Worm (Caenorhabditis elegans) whole organism, L4/young adult: ENCODE results near the gene ZK792.12.

ENCODE experiments used
- W03F9.2 ChIP-seq: fragments of 150-350 bp; optimal IDR thresholded peaks from 2 replicates; lab custom pipeline; 2014; ENCODE audit warnings: missing biosample characterization, missing genetic modification characterization
- dao-5 ChIP-seq: sonication (generic microtip); optimal IDR thresholded peaks from 2 replicates; lab custom pipeline; 2016; ENCODE audit warnings: missing genotype, missing genetic modification characterization, moderate library complexity, missing compliant biosample characterization
- him-1 ChIP-seq: sonication (generic microtip); optimal IDR thresholded peaks from 2 replicates; lab custom pipeline; 2016; ENCODE audit warnings: missing genotype, missing genetic modification reagents, missing genetic modification characterization, missing compliant biosample characterization

DNA sequence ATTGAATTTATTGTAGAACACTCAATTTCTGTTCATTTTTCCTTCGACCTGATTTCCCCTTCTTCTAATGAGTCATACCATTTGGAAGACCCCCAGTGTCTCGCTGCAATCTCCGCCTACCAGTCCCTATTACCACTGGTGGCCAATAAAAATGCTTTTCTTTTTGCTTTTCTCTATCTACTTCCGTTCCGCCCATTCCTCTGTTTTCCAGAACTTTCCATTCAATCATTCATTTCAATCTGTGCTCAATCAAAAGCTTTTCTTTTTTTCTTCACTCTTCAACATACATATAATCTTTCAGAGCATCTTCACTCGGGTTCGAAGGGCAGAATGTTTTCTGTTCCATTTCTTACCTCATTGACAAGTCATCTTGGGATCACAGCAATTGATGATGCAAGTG is 20.1 kb upstream of the ZK792.12 start, which contains the start of gene inx-8:
- TF ChIP-seq W03F9.2 (tag; lab: Kevin White, UChicago) (no peak), dao-5 (no peak), him-1 (tag; lab: Kevin White, UChicago) (no peak)
